Worm (Caenorhabditis elegans): Measurements from ENCODE around the gene F36D3.14.

Gene F36D3.14

ce11 chrV:16499006-16499405 lies 4.1 kb downstream of the F36D3.14 start, which contains the start of gene F36D3.1:
Gene F36D3.1 (plus strand): TSS chrV:16499352.
- TF ChIP-seq tbx-11 (GFP tag; IDR thresholded peaks at IDR 0.05) (no peak), F13C5.2 (tag; optimal IDR thresholded peaks at IDR 0.05) (no peak), hmg-4 (GFP tag; optimal IDR thresholded peaks at IDR 0.05) (no peak), sea-1 (GFP tag; conservative IDR thresholded peaks at IDR 0.05) (no peak), ceh-13 (GFP tag; optimal IDR thresholded peaks at IDR 0.05) (no peak), hmbx-1 (tag; optimal IDR thresholded peaks at IDR 0.05) (no peak), pes-1 (GFP tag; IDR thresholded peaks at IDR 0.05) (no peak), flt-1 (GFP tag; IDR thresholded peaks at IDR 0.05) (no peak), tra-4 (tag; optimal IDR thresholded peaks at IDR 0.05) (no peak), aly-1 (tag; optimal IDR thresholded peaks at IDR 0.05) (no peak), hnd-1 (tag; optimal IDR thresholded peaks at IDR 0.05) (no peak)

- TF ChIP-seq ama-1 (optimal IDR thresholded peaks at IDR 0.05) (no peak), ceh-36 (tag; optimal IDR thresholded peaks at IDR 0.05) (no peak), F13C5.2 (tag; optimal IDR thresholded peaks at IDR 0.05) (no peak), ets-7 (tag; optimal IDR thresholded peaks at IDR 0.05) (no peak), sea-1 (GFP tag; conservative IDR thresholded peaks at IDR 0.05) (no peak), flt-1 (GFP tag; IDR thresholded peaks at IDR 0.05) (no peak), pes-1 (GFP tag; IDR thresholded peaks at IDR 0.05) (no peak)
Measured at ce11 chrV:16497504-16497903, 5.6 kb downstream of the F36D3.14 start, which contains the start of gene srh-136. Gene srh-136 (minus strand): TSS chrV:16497596.

- TF ChIP-seq pes-1 (GFP tag; IDR thresholded peaks at IDR 0.05), result no peak
- no peak for TF ChIP-seq tbx-11 (GFP tag; IDR thresholded peaks at IDR 0.05)
- no peak for TF ChIP-seq hmbx-1 (tag; optimal IDR thresholded peaks at IDR 0.05)
- TF ChIP-seq ets-7 (tag; optimal IDR thresholded peaks at IDR 0.05), result no peak
- TF ChIP-seq tbx-37 (GFP tag; conservative IDR thresholded peaks at IDR 0.05), result no peak
- TF ChIP-seq scrt-1 (GFP tag; IDR thresholded peaks at IDR 0.05), result no peak
- TF ChIP-seq F13C5.2 (tag; optimal IDR thresholded peaks at IDR 0.05), result no peak
- TF ChIP-seq aly-1 (tag; optimal IDR thresholded peaks at IDR 0.05), result no peak
- no peak for TF ChIP-seq B0310.2 (tag; optimal IDR thresholded peaks at IDR 0.05)
- TF ChIP-seq ceh-36 (tag; optimal IDR thresholded peaks at IDR 0.05), result no peak
- no peak for TF ChIP-seq ama-1 (optimal IDR thresholded peaks at IDR 0.05)
- no peak for TF ChIP-seq ceh-13 (GFP tag; optimal IDR thresholded peaks at IDR 0.05)
- TF ChIP-seq hmg-4 (GFP tag; optimal IDR thresholded peaks at IDR 0.05), result no peak
- TF ChIP-seq tra-4 (tag; optimal IDR thresholded peaks at IDR 0.05), result no peak
- TF ChIP-seq hnd-1 (tag; optimal IDR thresholded peaks at IDR 0.05), result no peak
- TF ChIP-seq sea-1 (GFP tag; conservative IDR thresholded peaks at IDR 0.05), result no peak
- TF ChIP-seq flt-1 (GFP tag; IDR thresholded peaks at IDR 0.05), result no peak
Measured at ce11 chrV:16494359-16494758, 8.7 kb downstream of the F36D3.14 start, which contains the start of gene comt-2. Gene comt-2 (minus strand): TSS chrV:16494489.

- no peak for TF ChIP-seq B0310.2 (tag; optimal IDR thresholded peaks at IDR 0.05)
- TF ChIP-seq ets-7 (tag; optimal IDR thresholded peaks at IDR 0.05), result no peak
- TF ChIP-seq pes-1 (GFP tag; IDR thresholded peaks at IDR 0.05), result no peak
- TF ChIP-seq flt-1 (GFP tag; IDR thresholded peaks at IDR 0.05), result no peak
- no peak for TF ChIP-seq ceh-13 (GFP tag; optimal IDR thresholded peaks at IDR 0.05)
- no peak for TF ChIP-seq sea-1 (GFP tag; conservative IDR thresholded peaks at IDR 0.05)
- TF ChIP-seq tra-4 (tag; optimal IDR thresholded peaks at IDR 0.05), result no peak
- no peak for TF ChIP-seq aly-1 (tag; optimal IDR thresholded peaks at IDR 0.05)
- TF ChIP-seq hmg-4 (GFP tag; optimal IDR thresholded peaks at IDR 0.05), result no peak
- TF ChIP-seq tbx-11 (GFP tag; IDR thresholded peaks at IDR 0.05), result no peak
- TF ChIP-seq F13C5.2 (tag; optimal IDR thresholded peaks at IDR 0.05), result no peak
- TF ChIP-seq hmbx-1 (tag; optimal IDR thresholded peaks at IDR 0.05), result no peak
- no peak for TF ChIP-seq hnd-1 (tag; optimal IDR thresholded peaks at IDR 0.05)
- TF ChIP-seq tbx-37 (GFP tag; conservative IDR thresholded peaks at IDR 0.05), result no peak
- TF ChIP-seq ama-1 (optimal IDR thresholded peaks at IDR 0.05), result no peak
- no peak for TF ChIP-seq scrt-1 (GFP tag; IDR thresholded peaks at IDR 0.05)
- TF ChIP-seq ceh-36 (tag; optimal IDR thresholded peaks at IDR 0.05), result no peak
Measured at ce11 chrV:16488172-16488571, 14.9 kb downstream of the F36D3.14 start, which contains the start of gene sqst-4. Gene sqst-4 (plus strand): TSS chrV:16488472.

ce11 chrV:16487474-16487873 lies 15.6 kb downstream of the F36D3.14 start, which contains the start of gene Y32B12A.5:
Gene Y32B12A.5 (minus strand): TSS chrV:16487574.
- TF ChIP-seq tbx-37 (GFP tag; conservative IDR thresholded peaks at IDR 0.05), result no peak
- TF ChIP-seq B0310.2 (tag; optimal IDR thresholded peaks at IDR 0.05), result no peak
- TF ChIP-seq ets-7 (tag; optimal IDR thresholded peaks at IDR 0.05), result no peak
- TF ChIP-seq sea-1 (GFP tag; conservative IDR thresholded peaks at IDR 0.05), result no peak
- TF ChIP-seq ama-1 (optimal IDR thresholded peaks at IDR 0.05), result no peak
- no peak for TF ChIP-seq F13C5.2 (tag; optimal IDR thresholded peaks at IDR 0.05)
- TF ChIP-seq aly-1 (tag; optimal IDR thresholded peaks at IDR 0.05), result no peak
- TF ChIP-seq hmg-4 (GFP tag; optimal IDR thresholded peaks at IDR 0.05), result no peak
- no peak for TF ChIP-seq tra-4 (tag; optimal IDR thresholded peaks at IDR 0.05)
- TF ChIP-seq tbx-11 (GFP tag; IDR thresholded peaks at IDR 0.05), result no peak

ce11 chrV:16483681-16484080 lies 19.4 kb downstream of the F36D3.14 start, which contains the start of gene srh-139:
Gene srh-139 (plus strand): TSS chrV:16483981.
- no peak for TF ChIP-seq tra-4 (tag; optimal IDR thresholded peaks at IDR 0.05)

ce11 chrV:16483044-16483443 lies 20.0 kb downstream of the F36D3.14 start, which contains the start of gene F57E7.2:
Gene F57E7.2 (minus strand): TSS chrV:16483144.
- no peak for TF ChIP-seq ets-7 (tag; optimal IDR thresholded peaks at IDR 0.05)
- TF ChIP-seq scrt-1 (GFP tag; IDR thresholded peaks at IDR 0.05), result no peak
- no peak for TF ChIP-seq F13C5.2 (tag; optimal IDR thresholded peaks at IDR 0.05)
- no peak for TF ChIP-seq ama-1 (optimal IDR thresholded peaks at IDR 0.05)
- no peak for TF ChIP-seq tra-4 (tag; optimal IDR thresholded peaks at IDR 0.05)
- TF ChIP-seq hmg-4 (GFP tag; optimal IDR thresholded peaks at IDR 0.05), result no peak
- no peak for TF ChIP-seq ceh-36 (tag; optimal IDR thresholded peaks at IDR 0.05)
- no peak for TF ChIP-seq aly-1 (tag; optimal IDR thresholded peaks at IDR 0.05)
- no peak for TF ChIP-seq ceh-13 (GFP tag; optimal IDR thresholded peaks at IDR 0.05)
- no peak for TF ChIP-seq B0310.2 (tag; optimal IDR thresholded peaks at IDR 0.05)
- TF ChIP-seq flt-1 (GFP tag; IDR thresholded peaks at IDR 0.05), result no peak
- TF ChIP-seq tbx-37 (GFP tag; conservative IDR thresholded peaks at IDR 0.05), result no peak
- no peak for TF ChIP-seq sea-1 (GFP tag; conservative IDR thresholded peaks at IDR 0.05)
- TF ChIP-seq hnd-1 (tag; optimal IDR thresholded peaks at IDR 0.05), result no peak
